Worm (Caenorhabditis elegans) whole organism, early embryonic: Measurements from ENCODE around the gene grl-28.

Source experiments
- B0310.2 ChIP-seq: sonication (generic microtip); optimal IDR thresholded peaks from 2 replicates; lab custom pipeline; 2016; ENCODE audit warnings: mild to moderate bottlenecking, missing genetic modification characterization, missing compliant biosample characterization
- aly-1 ChIP-seq: sonication (generic microtip); optimal IDR thresholded peaks from 2 replicates; lab custom pipeline; 2016; ENCODE audit warnings: missing genetic modification characterization, missing compliant biosample characterization
- ama-1 ChIP-seq: fragments of 150-350 bp; optimal IDR thresholded peaks from 2 replicates; lab custom pipeline; 2014
- ceh-36 ChIP-seq: sonication (generic microtip); optimal IDR thresholded peaks from 2 replicates; lab custom pipeline; 2016; ENCODE audit warnings: missing genetic modification characterization, inconsistent platforms, missing compliant biosample characterization
- hmg-4 ChIP-seq: fragments of 200-800 bp; sonication (Bioruptor generic); optimal IDR thresholded peaks from 2 replicates; lab custom pipeline; 2018; ENCODE audit warnings: mild to moderate bottlenecking, missing genetic modification characterization, missing compliant biosample characterization
- hnd-1 ChIP-seq: sonication (generic microtip); optimal IDR thresholded peaks from 2 replicates; lab custom pipeline; 2016; ENCODE audit warnings: missing genetic modification characterization, missing compliant biosample characterization
- sea-1 ChIP-seq: fragments of 200-800 bp; sonication (Bioruptor generic); conservative IDR thresholded peaks from 2 replicates; pipeline ENCODE4 v1.3.6; 2022; ENCODE audit warnings: missing genetic modification characterization, missing compliant biosample characterization
- tbx-37 ChIP-seq: fragments of 200-800 bp; sonication (Bioruptor generic); conservative IDR thresholded peaks from 2 replicates; pipeline ENCODE4 v1.3.6; 2022; ENCODE audit warnings: missing genetic modification reagents, missing genetic modification characterization, missing compliant biosample characterization
- tra-4 ChIP-seq: sonication (generic microtip); optimal IDR thresholded peaks from 2 replicates; lab custom pipeline; 2017; ENCODE audit warnings: missing genetic modification characterization, missing compliant biosample characterization

DNA sequence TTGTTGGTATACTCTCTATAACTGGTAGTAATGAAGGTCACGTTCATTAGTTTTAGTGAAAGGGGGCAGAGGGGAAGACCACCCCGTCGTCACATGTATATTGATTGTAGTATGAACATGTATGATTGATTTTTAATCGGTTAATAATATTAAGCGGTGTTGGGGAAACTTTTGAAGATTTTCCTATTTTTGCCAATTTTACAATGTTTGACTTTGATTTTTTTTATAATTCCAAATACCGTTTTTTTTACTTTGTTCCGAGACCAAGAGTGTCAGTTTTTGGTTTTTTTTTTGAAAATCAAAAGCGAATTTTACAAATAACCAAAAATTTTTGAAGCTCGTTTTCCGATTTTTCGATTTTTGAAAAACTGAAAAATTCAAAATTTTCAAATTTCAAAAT, 16.4 kb downstream of the grl-28 start, which contains the start of gene nhr-221:
- TF ChIP-seq tra-4 (no peak), hmg-4 (GFP tag; lab: Kevin White, UChicago) (no peak), ama-1 (lab: Kevin White, UChicago) (no peak), sea-1 (GFP tag; lab: Robert Waterston, UW) (no peak), tbx-37 (no peak), ceh-36 (tag; lab: Kevin White, UChicago) (no peak), B0310.2 (no peak), aly-1 (tag; lab: Kevin White, UChicago) (no peak), hnd-1 (no peak)
